Worm (Caenorhabditis elegans): ENCODE data around the gene C27A2.12.

C27A2.12 gene

ce11 chrII:5039912-5040311 lies 18.0 kb downstream of the C27A2.12 start, which contains the start of gene golg-2:
Gene golg-2 (minus strand): TSS chrII:5040091.
- no peak for TF ChIP-seq bed-3 (GFP tag; optimal IDR thresholded peaks at IDR 0.05)
- no peak for TF ChIP-seq nhr-237 (tag; optimal IDR thresholded peaks at IDR 0.05)
- peak; percentile 7 for TF ChIP-seq lin-13 (tag; optimal IDR thresholded peaks at IDR 0.05)
- TF ChIP-seq ceh-39 (tag; optimal IDR thresholded peaks at IDR 0.05), result no peak
- no peak for TF ChIP-seq unc-39 (tag; optimal IDR thresholded peaks at IDR 0.05)
- TF ChIP-seq ces-1 (GFP tag; optimal IDR thresholded peaks at IDR 0.05), result peak; percentile 11
- TF ChIP-seq ham-2 (GFP tag; optimal IDR thresholded peaks at IDR 0.05), result no peak
- no peak for TF ChIP-seq flh-1 (GFP tag; optimal IDR thresholded peaks at IDR 0.05)
- TF ChIP-seq zip-8 (tag; optimal IDR thresholded peaks at IDR 0.05), result no peak

ce11 chrII:5036128-5036527 lies 21.8 kb downstream of the C27A2.12 start, which contains the start of gene lrr-1:
Gene lrr-1 (minus strand): TSS chrII:5036439.
- TF ChIP-seq ham-2 (GFP tag; optimal IDR thresholded peaks at IDR 0.05), result no peak
- TF ChIP-seq mls-2 (tag; optimal IDR thresholded peaks at IDR 0.05), result no peak
- TF ChIP-seq unc-39 (tag; optimal IDR thresholded peaks at IDR 0.05), result no peak
- TF ChIP-seq ztf-11 (tag; optimal IDR thresholded peaks at IDR 0.05), result no peak
- no peak for TF ChIP-seq ces-1 (GFP tag; optimal IDR thresholded peaks at IDR 0.05)
- TF ChIP-seq lin-32 (GFP tag; optimal IDR thresholded peaks at IDR 0.05), result no peak
- TF ChIP-seq lin-13 (tag; optimal IDR thresholded peaks at IDR 0.05), result no peak
- no peak for TF ChIP-seq flh-1 (GFP tag; optimal IDR thresholded peaks at IDR 0.05)
- no peak for TF ChIP-seq unc-120 (tag; optimal IDR thresholded peaks at IDR 0.05; ENCODE audit: poor library complexity, severe bottlenecking)
- no peak for TF ChIP-seq drap-1 (GFP tag; optimal IDR thresholded peaks at IDR 0.05)
- no peak for TF ChIP-seq mab-5 (tag; optimal IDR thresholded peaks at IDR 0.05)
- no peak for TF ChIP-seq nhr-76 (tag; optimal IDR thresholded peaks at IDR 0.05)
- no peak for TF ChIP-seq nhr-28 (tag; optimal IDR thresholded peaks at IDR 0.05)
- TF ChIP-seq bed-3 (GFP tag; optimal IDR thresholded peaks at IDR 0.05), result no peak
- TF ChIP-seq nhr-2 (tag; optimal IDR thresholded peaks at IDR 0.05), result no peak
- no peak for TF ChIP-seq pha-4 (tag; optimal IDR thresholded peaks at IDR 0.05)
- no peak for TF ChIP-seq sptf-1 (tag; optimal IDR thresholded peaks at IDR 0.05)
- TF ChIP-seq hlh-1 (tag; optimal IDR thresholded peaks at IDR 0.05), result no peak

ce11 chrII:5033935-5034334 lies 24.0 kb downstream of the C27A2.12 start, which contains the start of gene F33G12.3:
Gene F33G12.3 (minus strand): TSS chrII:5034035.
- TF ChIP-seq nhr-28 (tag; optimal IDR thresholded peaks at IDR 0.05), result no peak
- TF ChIP-seq lin-32 (GFP tag; optimal IDR thresholded peaks at IDR 0.05), result no peak
- no peak for TF ChIP-seq zip-8 (tag; optimal IDR thresholded peaks at IDR 0.05)
- TF ChIP-seq mep-1 (tag; optimal IDR thresholded peaks at IDR 0.05), result no peak
- TF ChIP-seq M03D4.4 (tag; optimal IDR thresholded peaks at IDR 0.05), result no peak
- no peak for TF ChIP-seq lin-13 (tag; optimal IDR thresholded peaks at IDR 0.05)
- TF ChIP-seq nhr-237 (tag; optimal IDR thresholded peaks at IDR 0.05), result no peak
- TF ChIP-seq ceh-83 (GFP tag; optimal IDR thresholded peaks at IDR 0.05), result no peak
- TF ChIP-seq nhr-12 (tag; optimal IDR thresholded peaks at IDR 0.05), result no peak

- TF ChIP-seq ceh-43 (GFP tag; optimal IDR thresholded peaks at IDR 0.05) (peak; percentile 87), ces-1 (GFP tag; optimal IDR thresholded peaks at IDR 0.05) (no peak), mep-1 (tag; optimal IDR thresholded peaks at IDR 0.05) (peak; percentile 39), lsy-2 (tag; optimal IDR thresholded peaks at IDR 0.05) (peak; percentile 61), unc-62 (GFP tag; optimal IDR thresholded peaks at IDR 0.05) (peak; percentile 59), drap-1 (GFP tag; optimal IDR thresholded peaks at IDR 0.05) (peak; percentile 95), M03D4.4 (tag; optimal IDR thresholded peaks at IDR 0.05) (peak; percentile 94), sem-2 (GFP tag; optimal IDR thresholded peaks at IDR 0.05) (peak; percentile 92), unc-120 (tag; optimal IDR thresholded peaks at IDR 0.05; ENCODE audit: poor library complexity, severe bottlenecking) (peak; percentile 89), ceh-83 (GFP tag; optimal IDR thresholded peaks at IDR 0.05) (peak; percentile 75), mab-5 (tag; optimal IDR thresholded peaks at IDR 0.05) (no peak), nhr-12 (tag; optimal IDR thresholded peaks at IDR 0.05) (no peak), nhr-76 (tag; optimal IDR thresholded peaks at IDR 0.05) (no peak), flh-1 (GFP tag; optimal IDR thresholded peaks at IDR 0.05) (peak; percentile 80), ham-2 (GFP tag; optimal IDR thresholded peaks at IDR 0.05) (peak; percentile 93), nhr-237 (tag; optimal IDR thresholded peaks at IDR 0.05) (peak; percentile 28), lin-13 (tag; optimal IDR thresholded peaks at IDR 0.05) (peak; percentile 48), pha-4 (tag; optimal IDR thresholded peaks at IDR 0.05) (peak; percentile 63), zip-8 (tag; optimal IDR thresholded peaks at IDR 0.05) (no peak), ceh-39 (tag; optimal IDR thresholded peaks at IDR 0.05) (no peak), blmp-1 (tag; optimal IDR thresholded peaks at IDR 0.05) (peak; percentile 8), hlh-1 (tag; optimal IDR thresholded peaks at IDR 0.05) (peak; percentile 34), sptf-1 (tag; optimal IDR thresholded peaks at IDR 0.05) (peak; percentile 96), ztf-11 (tag; optimal IDR thresholded peaks at IDR 0.05) (peak; percentile 85), elt-3 (tag; optimal IDR thresholded peaks at IDR 0.05) (no peak), nhr-28 (tag; optimal IDR thresholded peaks at IDR 0.05) (peak; percentile 53), cnd-1 (tag; optimal IDR thresholded peaks at IDR 0.05) (peak; percentile 95), mls-2 (tag; optimal IDR thresholded peaks at IDR 0.05) (peak; percentile 97), bed-3 (GFP tag; optimal IDR thresholded peaks at IDR 0.05) (peak; percentile 82), lin-32 (GFP tag; optimal IDR thresholded peaks at IDR 0.05) (peak; percentile 93), nhr-2 (tag; optimal IDR thresholded peaks at IDR 0.05) (no peak), unc-39 (tag; optimal IDR thresholded peaks at IDR 0.05) (peak; percentile 27), elt-1 (tag; optimal IDR thresholded peaks at IDR 0.05; ENCODE audit: borderline replicate concordance, insufficient read depth) (peak; percentile 4), snpc-4 (tag; optimal IDR thresholded peaks at IDR 0.05) (no peak), tbx-8 (GFP tag; optimal IDR thresholded peaks at IDR 0.05) (peak; percentile 88)
Observed at ce11 chrII:5032669-5033068, 25.3 kb downstream of the C27A2.12 start.
